Worm (Caenorhabditis elegans) whole organism, late embryonic: ENCODE data around the gene hecw-1.

Experiments
- ama-1 ChIP-seq: fragments of 150-350 bp; optimal IDR thresholded peaks from 2 replicates; lab custom pipeline; 2014
- ceh-2 ChIP-seq: sonication (generic microtip); optimal IDR thresholded peaks from 2 replicates; lab custom pipeline; 2016; ENCODE audit warnings: missing genotype, missing genetic modification characterization, missing compliant biosample characterization
- hlh-13 ChIP-seq: fragments of 200-800 bp; sonication (Bioruptor generic); optimal IDR thresholded peaks from 2 replicates; lab custom pipeline; 2018; ENCODE audit warnings: mild to moderate bottlenecking, missing genetic modification characterization, missing compliant biosample characterization
- nfya-1 ChIP-seq: sonication (generic microtip); optimal IDR thresholded peaks from 2 replicates; lab custom pipeline; 2017; ENCODE audit warnings: missing genetic modification characterization, mild to moderate bottlenecking, missing compliant biosample characterization, antibody characterized with exemption, moderate library complexity
- nhr-232 ChIP-seq: sonication (generic microtip); optimal IDR thresholded peaks from 2 replicates; lab custom pipeline; 2016; ENCODE audit warnings: missing genetic modification characterization, missing compliant biosample characterization
- pha-4 ChIP-seq: fragments of 150-350 bp; optimal IDR thresholded peaks from 2 replicates; lab custom pipeline; 2018; ENCODE audit warnings: missing biosample characterization, missing genetic modification reagents, missing genetic modification characterization
- tbx-7 ChIP-seq: sonication (generic microtip); optimal IDR thresholded peaks from 2 replicates; lab custom pipeline; 2016; ENCODE audit warnings: missing genotype, missing genetic modification characterization, missing compliant biosample characterization
- unc-55 ChIP-seq: sonication (generic microtip); optimal IDR thresholded peaks from 2 replicates; lab custom pipeline; 2017; ENCODE audit warnings: missing biosample characterization, missing genetic modification reagents, missing genetic modification characterization

DNA sequence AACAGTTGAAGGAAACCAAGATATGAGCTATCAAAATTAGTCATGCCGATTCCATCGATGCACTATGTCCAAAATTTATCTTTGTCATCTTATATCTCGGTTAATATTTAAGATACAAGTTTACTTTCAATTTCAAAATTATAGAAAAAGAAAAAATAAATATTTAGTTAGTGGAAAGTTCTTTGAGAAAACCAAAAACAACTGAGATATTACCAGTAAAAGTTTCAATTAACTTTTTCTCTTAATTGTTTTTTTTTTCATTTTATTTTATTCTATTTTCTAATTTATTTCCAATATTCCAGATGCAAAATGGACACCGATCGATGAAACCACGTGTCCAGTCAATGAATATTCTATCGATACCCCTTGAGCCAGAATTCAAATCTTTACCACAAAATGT is 45.2 kb downstream of the hecw-1 start, which contains the start of gene gei-1:
- TF ChIP-seq unc-55 (GFP tag; lab: Kevin White, UChicago) (no peak), ama-1 (lab: Kevin White, UChicago) (no peak), hlh-13 (no peak), tbx-7 (tag; lab: Kevin White, UChicago) (no peak), nfya-1 (tag; lab: Kevin White, UChicago) (no peak), nhr-232 (no peak), ceh-2 (no peak), pha-4 (tag; lab: Kevin White, UChicago) (no peak)
